Worm (Caenorhabditis elegans) whole organism, midembryonic: Measurements from ENCODE around the gene C33D3.5.

Experiments
- T22C8.4 ChIP-seq: fragments of 200-800 bp; sonication (Bioruptor generic); IDR thresholded peaks from 2 replicates; pipeline ENCODE4 v1.3.6; 2022; ENCODE audit warnings: missing genetic modification characterization, missing compliant biosample characterization
- flt-1 ChIP-seq: fragments of 200-800 bp; sonication (Bioruptor generic); IDR thresholded peaks from 2 replicates; pipeline ENCODE4 v1.3.6; 2022; ENCODE audit warnings: missing genetic modification characterization, missing compliant biosample characterization
- klf-2 ChIP-seq: fragments of 200-800 bp; sonication (Bioruptor generic); conservative IDR thresholded peaks from 2 replicates; pipeline ENCODE4 v1.3.6; 2022; ENCODE audit warnings: missing genetic modification reagents, missing genetic modification characterization, missing compliant biosample characterization
- med-1 ChIP-seq: sonication (generic microtip); optimal IDR thresholded peaks from 2 replicates; lab custom pipeline; 2017; ENCODE audit warnings: missing genetic modification characterization, mild to moderate bottlenecking, missing compliant biosample characterization, antibody characterized with exemption, missing genetic modification reagents; ENCODE audit not compliant: insufficient read depth
- ref-1 ChIP-seq: fragments of 200-800 bp; sonication (Bioruptor generic); conservative IDR thresholded peaks from 2 replicates; pipeline ENCODE4 v1.3.6; 2022; ENCODE audit warnings: missing genetic modification reagents, missing genetic modification characterization, missing compliant biosample characterization
- ztf-29 ChIP-seq: fragments of 200-800 bp; sonication (Bioruptor generic); IDR thresholded peaks from 2 replicates; pipeline ENCODE4 v1.3.6; 2022; ENCODE audit warnings: missing genetic modification reagents, missing genetic modification characterization, missing compliant biosample characterization

DNA sequence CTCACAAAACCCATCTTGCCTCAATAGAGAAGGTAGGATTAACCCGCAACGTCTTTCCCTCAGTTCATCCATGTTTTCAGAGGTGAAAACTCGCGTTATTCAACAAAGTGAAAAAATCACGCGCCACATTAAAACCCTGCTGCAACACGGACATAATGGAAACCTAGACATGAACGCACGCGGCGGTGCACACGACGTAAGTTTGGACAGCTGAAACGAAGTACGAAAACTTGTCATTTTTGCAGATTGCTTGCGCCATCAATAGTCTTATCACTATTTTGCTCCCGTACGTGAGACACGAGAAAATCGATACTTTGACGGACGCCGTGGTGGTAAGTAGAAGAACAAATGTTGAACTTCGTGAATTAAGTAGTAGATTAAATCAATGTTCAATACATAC is 36.3 kb downstream of the C33D3.5 start:
- TF ChIP-seq klf-2 (GFP tag; lab: Robert Waterston, UW) = no peak
- no peak for TF ChIP-seq T22C8.4
- no peak for TF ChIP-seq flt-1 (GFP tag; lab: Robert Waterston, UW)
- no peak for TF ChIP-seq ref-1 (GFP tag; lab: Robert Waterston, UW)
- TF ChIP-seq med-1 = no peak
- no peak for TF ChIP-seq ztf-29
